Fruit fly (Drosophila melanogaster): ENCODE results near the gene Nnf1b.

Nnf1b gene

DNA sequence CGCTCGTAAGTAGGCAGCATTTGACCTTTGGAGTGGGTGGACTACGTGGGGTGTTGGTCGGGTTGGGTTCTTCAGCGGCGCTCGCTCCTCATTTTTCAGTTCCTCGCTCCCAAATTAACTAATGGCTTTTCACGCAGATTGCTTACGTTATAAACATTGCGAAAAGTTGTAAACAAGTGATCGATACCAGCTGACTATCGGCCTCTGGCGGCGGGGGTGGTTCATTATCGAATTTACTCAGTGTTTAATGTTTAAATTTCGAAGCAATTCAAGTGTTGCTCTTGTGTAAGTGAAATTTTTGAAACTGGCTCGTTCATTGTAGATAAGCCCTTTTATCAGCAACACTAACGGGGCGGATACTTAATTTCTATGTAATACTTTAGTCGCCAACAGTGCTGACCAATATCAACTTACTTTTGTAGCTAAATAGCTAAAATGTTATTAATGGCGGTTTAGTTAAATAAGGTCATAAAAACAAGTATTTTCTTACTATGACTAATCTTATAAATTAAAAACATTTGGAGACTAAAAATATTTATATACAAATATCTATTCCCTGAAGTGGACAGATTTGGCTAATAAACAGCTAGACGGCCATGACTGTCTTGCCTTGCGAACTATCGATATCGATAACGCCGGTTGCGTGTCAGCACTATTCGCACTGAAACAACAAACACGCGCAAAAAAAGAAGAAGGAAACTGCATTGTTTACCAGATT, 9.1 kb downstream of the Nnf1b start, which contains the start of the genes PGAP2 and Clp (continued):
- TF ChIP-seq CG30403 (GFP tag; optimal IDR thresholded peaks at IDR 0.05) (peak; percentile 86), CG7556 (GFP tag; optimal IDR thresholded peaks at IDR 0.05) (peak; percentile 65), Meics (GFP tag; optimal IDR thresholded peaks at IDR 0.05) (peak; percentile 66), CG8359 (GFP tag; optimal IDR thresholded peaks at IDR 0.05; ENCODE audit: borderline replicate concordance) (no peak), B-H1 (GFP tag; IDR thresholded peaks at IDR 0.05) (peak; percentile 72), CrebB (tag; optimal IDR thresholded peaks at IDR 0.05) (peak; percentile 7), dm (GFP tag; optimal IDR thresholded peaks at IDR 0.05) (peak; percentile 22), chm (GFP tag; IDR thresholded peaks at IDR 0.05) (no peak), CG6175 (GFP tag; IDR thresholded peaks at IDR 0.05) (peak; percentile 45; the same call in 1 of the 3 replicates), dysf (GFP tag; IDR thresholded peaks at IDR 0.05) (peak; percentile 81), CG6854 (GFP tag; optimal IDR thresholded peaks at IDR 0.05) (no peak), CG7786 (GFP tag; optimal IDR thresholded peaks at IDR 0.05) (peak; percentile 61), Dll (GFP tag; IDR thresholded peaks at IDR 0.05; ENCODE audit: partially characterized antibody) (peak; percentile 70; the same call in 3 of the 4 replicates), stc (GFP tag; IDR thresholded peaks at IDR 0.05) (peak; percentile 54; the same call in 1 of the 2 replicates), ash1 (GFP tag; optimal IDR thresholded peaks at IDR 0.05) (no peak), slbo (GFP tag; IDR thresholded peaks at IDR 0.05) (peak; percentile 89), bsh (GFP tag; optimal IDR thresholded peaks at IDR 0.05) (peak in 1 of 2 experiments; percentile 72), unpg (GFP tag; optimal IDR thresholded peaks at IDR 0.05) (peak; percentile 69), CG3838 (GFP tag; optimal IDR thresholded peaks at IDR 0.05) (no peak), C15 (GFP tag; IDR thresholded peaks at IDR 0.05) (peak; percentile 43; the same call in 1 of the 3 replicates), CG4617 (GFP tag; optimal IDR thresholded peaks at IDR 0.05; ENCODE audit: borderline replicate concordance) (peak; percentile 61), btn (GFP tag; optimal IDR thresholded peaks at IDR 0.05) (no peak), CG15601 (tag; optimal IDR thresholded peaks at IDR 0.05) (peak; percentile 62), MTF-1 (GFP tag; optimal IDR thresholded peaks at IDR 0.05; ENCODE audit: borderline replicate concordance) (no peak), Fer3 (tag; optimal IDR thresholded peaks at IDR 0.05) (peak; percentile 78), CG5180 (GFP tag; optimal IDR thresholded peaks at IDR 0.05) (peak; percentile 46), CG17385 (GFP tag; optimal IDR thresholded peaks at IDR 0.05) (peak; percentile 64), CG10147 (GFP tag; optimal IDR thresholded peaks at IDR 0.05) (peak; percentile 38), tgo (GFP tag; IDR thresholded peaks at IDR 0.05) (peak; percentile 80), CG33557 (GFP tag; optimal IDR thresholded peaks at IDR 0.05) (peak; percentile 53), fru (optimal IDR thresholded peaks at IDR 0.05) (no peak), Xbp1 (GFP tag; optimal IDR thresholded peaks at IDR 0.05) (peak; percentile 81), kni (GFP tag; optimal IDR thresholded peaks at IDR 0.05) (no peak), CG15073 (GFP tag; optimal IDR thresholded peaks at IDR 0.05) (peak; percentile 33), Dek (tag; optimal IDR thresholded peaks at IDR 0.05) (peak; percentile 77), CG9727 (GFP tag; optimal IDR thresholded peaks at IDR 0.05) (peak; percentile 80), Camta (GFP tag; optimal IDR thresholded peaks at IDR 0.05) (peak; percentile 33), Dfd (GFP tag; optimal IDR thresholded peaks at IDR 0.05) (no peak), oc (tag; optimal IDR thresholded peaks at IDR 0.05) (peak; percentile 38), bbx (GFP tag; IDR thresholded peaks at IDR 0.05; ENCODE audit: partially characterized antibody) (0 out of 2 replicates have a peak, but pooled peaks have one; percentile 10), CG4707 (GFP tag; optimal IDR thresholded peaks at IDR 0.05) (no peak), CG11723 (GFP tag; optimal IDR thresholded peaks at IDR 0.05) (peak; percentile 26), Doc3 (GFP tag; IDR thresholded peaks at IDR 0.05; ENCODE audit: partially characterized antibody) (0 out of 3 replicates have a peak, but pooled peaks have one; percentile 40), slp2 (GFP tag; optimal IDR thresholded peaks at IDR 0.05) (no peak), Dip2 (GFP tag; IDR thresholded peaks at IDR 0.05) (no peak), Gsc (GFP tag; IDR thresholded peaks at IDR 0.05) (no peak), CG32767 (GFP tag; IDR thresholded peaks at IDR 0.05) (peak; percentile 71; the same call in 1 of the 2 replicates), pita (GFP tag; optimal IDR thresholded peaks at IDR 0.05) (no peak)

All from whole organism, embryonic.